Worm (Caenorhabditis elegans) whole organism, mixed stage, embryonic: ENCODE measurements around the gene nsph-4.1.

Experiments used
- M03D4.4 ChIP-seq: sonication (generic microtip); optimal IDR thresholded peaks from 2 replicates; lab custom pipeline; 2017; ENCODE audit warnings: mild to moderate bottlenecking, missing genetic modification characterization, missing compliant biosample characterization
- bed-3 ChIP-seq: fragments of 200-800 bp; sonication (Bioruptor generic); optimal IDR thresholded peaks from 3 replicates; lab custom pipeline; 2018; ENCODE audit warnings: mild to moderate bottlenecking, missing genetic modification characterization, moderate library complexity, missing compliant biosample characterization
- ceh-39 ChIP-seq: fragments of 150-350 bp; optimal IDR thresholded peaks from 2 replicates; lab custom pipeline; 2014; ENCODE audit warnings: missing biosample characterization, missing genetic modification characterization
- ceh-43 ChIP-seq: fragments of 200-800 bp; sonication (Bioruptor generic); optimal IDR thresholded peaks from 2 replicates; lab custom pipeline; 2018; ENCODE audit warnings: mild to moderate bottlenecking, missing genetic modification characterization, moderate library complexity, missing compliant biosample characterization
- ceh-83 ChIP-seq: fragments of 200-800 bp; sonication (Bioruptor generic); optimal IDR thresholded peaks from 2 replicates; lab custom pipeline; 2018; ENCODE audit warnings: mild to moderate bottlenecking, missing genetic modification characterization, missing compliant biosample characterization
- ces-1 ChIP-seq: fragments of 150-350 bp; optimal IDR thresholded peaks from 2 replicates; lab custom pipeline; 2014; ENCODE audit warnings: missing biosample characterization, missing genetic modification reagents, missing genetic modification characterization
- drap-1 ChIP-seq: fragments of 200-800 bp; sonication (Bioruptor generic); optimal IDR thresholded peaks from 3 replicates; lab custom pipeline; 2018; ENCODE audit warnings: mild to moderate bottlenecking, missing genetic modification characterization, missing compliant biosample characterization
- elt-1 ChIP-seq: sonication (generic microtip); optimal IDR thresholded peaks from 2 replicates; lab custom pipeline; 2017; ENCODE audit warnings: missing genetic modification characterization, mild to moderate bottlenecking, missing compliant biosample characterization, antibody characterized with exemption, moderate library complexity, borderline replicate concordance; ENCODE audit not compliant: insufficient read depth
- elt-3 ChIP-seq: fragments of 150-350 bp; optimal IDR thresholded peaks from 2 replicates; lab custom pipeline; 2014; ENCODE audit warnings: missing biosample characterization, missing genetic modification characterization
- flh-1 ChIP-seq: fragments of 200-800 bp; sonication (Bioruptor generic); optimal IDR thresholded peaks from 2 replicates; lab custom pipeline; 2018; ENCODE audit warnings: mild to moderate bottlenecking, missing genetic modification characterization, moderate library complexity, missing compliant biosample characterization
- ham-2 ChIP-seq: fragments of 200-800 bp; sonication (Bioruptor generic); optimal IDR thresholded peaks from 2 replicates; lab custom pipeline; 2018; ENCODE audit warnings: mild to moderate bottlenecking, missing genetic modification characterization, missing compliant biosample characterization
- hlh-1 ChIP-seq: fragments of 150-350 bp; optimal IDR thresholded peaks from 2 replicates; lab custom pipeline; 2014; ENCODE audit warnings: missing biosample characterization, missing genetic modification reagents, missing genetic modification characterization
- lin-13 ChIP-seq: fragments of 150-350 bp; optimal IDR thresholded peaks from 2 replicates; lab custom pipeline; 2014; ENCODE audit warnings: missing biosample characterization, missing genetic modification characterization
- lin-32 ChIP-seq: fragments of 200-800 bp; sonication (Bioruptor generic); optimal IDR thresholded peaks from 2 replicates; lab custom pipeline; 2018; ENCODE audit warnings: mild to moderate bottlenecking, missing genetic modification characterization, missing compliant biosample characterization
- lsy-2 ChIP-seq: fragments of 150-350 bp; optimal IDR thresholded peaks from 2 replicates; lab custom pipeline; 2014; ENCODE audit warnings: missing biosample characterization, missing genetic modification characterization
- mls-2 ChIP-seq: sonication (generic microtip); optimal IDR thresholded peaks from 2 replicates; lab custom pipeline; 2016; ENCODE audit warnings: mild to moderate bottlenecking, missing genetic modification characterization, moderate library complexity, missing compliant biosample characterization
- nhr-12 ChIP-seq: fragments of 150-350 bp; optimal IDR thresholded peaks from 2 replicates; lab custom pipeline; 2014; ENCODE audit warnings: missing biosample characterization, missing genetic modification characterization
- nhr-2 ChIP-seq: fragments of 150-350 bp; optimal IDR thresholded peaks from 2 replicates; lab custom pipeline; 2014; ENCODE audit warnings: missing biosample characterization, missing genetic modification characterization
- nhr-237 ChIP-seq: fragments of 150-350 bp; optimal IDR thresholded peaks from 2 replicates; lab custom pipeline; 2014; ENCODE audit warnings: missing biosample characterization, missing genetic modification characterization
- nhr-28 ChIP-seq: fragments of 150-350 bp; optimal IDR thresholded peaks from 2 replicates; lab custom pipeline; 2014; ENCODE audit warnings: missing biosample characterization, missing genetic modification characterization
- nhr-76 ChIP-seq: sonication (generic microtip); optimal IDR thresholded peaks from 2 replicates; lab custom pipeline; 2017; ENCODE audit warnings: missing biosample characterization, missing genetic modification characterization
- pha-4 ChIP-seq: fragments of 150-350 bp; optimal IDR thresholded peaks from 2 replicates; lab custom pipeline; 2018; ENCODE audit warnings: missing biosample characterization, missing genetic modification reagents, missing genetic modification characterization
- sem-2 ChIP-seq: fragments of 200-800 bp; sonication (Bioruptor generic); optimal IDR thresholded peaks from 2 replicates; lab custom pipeline; 2018; ENCODE audit warnings: mild to moderate bottlenecking, missing genetic modification characterization, missing compliant biosample characterization
- snpc-4 ChIP-seq: fragments of 150-350 bp; optimal IDR thresholded peaks from 2 replicates; lab custom pipeline; 2014; ENCODE audit warnings: missing biosample characterization, missing genetic modification characterization
- unc-120 ChIP-seq: sonication (generic microtip); optimal IDR thresholded peaks from 2 replicates; lab custom pipeline; 2017; ENCODE audit warnings: missing genetic modification characterization, missing compliant biosample characterization; ENCODE audit not compliant: poor library complexity, severe bottlenecking
- unc-39 ChIP-seq: fragments of 150-350 bp; optimal IDR thresholded peaks from 2 replicates; lab custom pipeline; 2014; ENCODE audit warnings: missing biosample characterization, missing genetic modification characterization
- unc-62 ChIP-seq: fragments of 150-350 bp; optimal IDR thresholded peaks from 2 replicates; lab custom pipeline; 2014; ENCODE audit warnings: missing biosample characterization, missing genetic modification reagents, missing genetic modification characterization
- zip-8 ChIP-seq: fragments of 150-350 bp; optimal IDR thresholded peaks from 2 replicates; lab custom pipeline; 2014; ENCODE audit warnings: missing biosample characterization, missing genetic modification characterization
- ztf-11 ChIP-seq: fragments of 150-350 bp; optimal IDR thresholded peaks from 2 replicates; lab custom pipeline; 2014; ENCODE audit warnings: missing biosample characterization, missing genetic modification characterization

Gene nsph-4.1

ce11 chrIV:5188051-5188450, 38.6 kb upstream of the nsph-4.1 start:
- no peak for TF ChIP-seq unc-120
- no peak for TF ChIP-seq nhr-76 (tag; lab: Kevin White, UChicago)
- no peak for TF ChIP-seq elt-1 (tag; lab: Kevin White, UChicago)
- no peak for TF ChIP-seq ham-2 (GFP tag; lab: Kevin White, UChicago)
- no peak for TF ChIP-seq bed-3 (GFP tag; lab: Kevin White, UChicago)
- no peak for TF ChIP-seq nhr-28 (tag; lab: Kevin White, UChicago)

ce11 chrIV:5195531-5195930, 31.1 kb upstream of the nsph-4.1 start, which contains the start of gene gpa-18:
TSS of gene gpa-18 (minus strand) at chrIV:5195631.
- TF ChIP-seq nhr-28 (tag; lab: Kevin White, UChicago) (no peak), ceh-43 (no peak), nhr-237 (no peak), M03D4.4 (tag; lab: Kevin White, UChicago) (no peak), elt-1 (tag; lab: Kevin White, UChicago) (no peak), pha-4 (no peak), ces-1 (GFP tag; lab: Kevin White, UChicago) (no peak), nhr-12 (tag; lab: Kevin White, UChicago) (no peak), bed-3 (GFP tag; lab: Kevin White, UChicago) (no peak), nhr-2 (tag; lab: Kevin White, UChicago) (no peak), lin-32 (GFP tag; lab: Kevin White, UChicago) (no peak), sem-2 (no peak), drap-1 (GFP tag; lab: Kevin White, UChicago) (no peak), unc-39 (tag; lab: Kevin White, UChicago) (no peak), snpc-4 (tag; lab: Kevin White, UChicago) (no peak), unc-120 (no peak), zip-8 (tag; lab: Kevin White, UChicago) (no peak), lsy-2 (tag; lab: Kevin White, UChicago) (no peak), nhr-76 (tag; lab: Kevin White, UChicago) (no peak)

DNA sequence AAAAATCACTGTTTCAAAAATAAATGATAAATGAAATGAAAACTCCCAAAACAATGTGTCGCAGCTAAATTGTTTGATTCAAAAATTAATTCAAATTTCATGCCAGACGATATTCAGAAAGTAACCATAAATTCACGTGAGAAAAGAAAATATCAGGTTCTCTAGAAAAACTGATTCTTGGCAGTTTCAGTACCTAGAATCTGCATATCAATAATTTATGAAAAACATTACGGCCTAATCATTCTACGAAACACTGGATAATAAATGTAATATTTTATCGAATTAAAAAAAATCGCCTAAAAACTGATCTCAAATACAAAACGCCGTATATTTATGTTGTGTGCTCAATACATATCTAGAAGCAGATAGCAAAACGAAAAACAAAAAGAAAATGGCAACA, 25.8 kb upstream of the nsph-4.1 start:
- TF ChIP-seq pha-4, result no peak
- no peak for TF ChIP-seq mls-2 (tag; lab: Kevin White, UChicago)
- TF ChIP-seq snpc-4 (tag; lab: Kevin White, UChicago), result no peak
- TF ChIP-seq lin-32 (GFP tag; lab: Kevin White, UChicago), result no peak
- no peak for TF ChIP-seq lin-13 (tag; lab: Kevin White, UChicago)
- TF ChIP-seq flh-1 (GFP tag; lab: Kevin White, UChicago), result no peak
- no peak for TF ChIP-seq nhr-237
- TF ChIP-seq elt-1 (tag; lab: Kevin White, UChicago), result no peak

DNA sequence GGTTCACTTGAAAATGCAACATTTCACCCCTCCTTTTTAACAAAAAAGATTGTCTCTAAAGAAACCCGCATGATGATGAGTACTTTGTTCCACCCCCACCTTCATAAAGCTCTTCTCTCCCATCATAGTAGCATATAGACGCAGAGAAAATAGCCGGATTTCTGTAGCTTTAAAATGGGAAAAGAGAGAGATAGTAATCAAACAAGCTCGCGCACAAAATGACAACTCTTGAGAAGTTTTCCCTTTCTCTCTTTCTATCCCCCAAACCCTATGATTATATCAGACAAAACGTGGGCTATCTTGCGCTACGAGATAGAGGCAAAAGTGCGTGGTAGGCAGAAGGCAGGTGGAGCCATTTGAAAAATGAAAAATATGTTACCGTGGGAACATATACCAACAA, 24.1 kb upstream of the nsph-4.1 start:
- TF ChIP-seq ztf-11 (no peak), hlh-1 (no peak), ceh-43 (no peak), nhr-76 (tag; lab: Kevin White, UChicago) (no peak), zip-8 (tag; lab: Kevin White, UChicago) (no peak), unc-62 (GFP tag; lab: Kevin White, UChicago) (no peak), ceh-39 (tag; lab: Kevin White, UChicago) (no peak), elt-3 (tag; lab: Kevin White, UChicago) (no peak), nhr-12 (tag; lab: Kevin White, UChicago) (no peak), nhr-237 (no peak), flh-1 (GFP tag; lab: Kevin White, UChicago) (no peak), ceh-83 (GFP tag; lab: Kevin White, UChicago) (no peak)

ce11 chrIV:5204573-5204972, 22.1 kb upstream of the nsph-4.1 start, which contains the start of gene tni-4:
TSS of gene tni-4 (plus strand) at chrIV:5204591.
- TF ChIP-seq elt-1 (tag; lab: Kevin White, UChicago) (no peak), nhr-28 (tag; lab: Kevin White, UChicago) (no peak), lin-13 (tag; lab: Kevin White, UChicago) (no peak), ceh-43 (no peak), flh-1 (GFP tag; lab: Kevin White, UChicago) (no peak), ceh-39 (tag; lab: Kevin White, UChicago) (no peak), hlh-1 (no peak), bed-3 (GFP tag; lab: Kevin White, UChicago) (no peak), nhr-2 (tag; lab: Kevin White, UChicago) (no peak), lsy-2 (tag; lab: Kevin White, UChicago) (no peak), lin-32 (GFP tag; lab: Kevin White, UChicago) (no peak), ztf-11 (no peak), elt-3 (tag; lab: Kevin White, UChicago) (no peak), sem-2 (no peak), unc-39 (tag; lab: Kevin White, UChicago) (no peak), nhr-12 (tag; lab: Kevin White, UChicago) (no peak)
